Worm (Caenorhabditis elegans): ENCODE data around the gene srx-133.

DNA sequence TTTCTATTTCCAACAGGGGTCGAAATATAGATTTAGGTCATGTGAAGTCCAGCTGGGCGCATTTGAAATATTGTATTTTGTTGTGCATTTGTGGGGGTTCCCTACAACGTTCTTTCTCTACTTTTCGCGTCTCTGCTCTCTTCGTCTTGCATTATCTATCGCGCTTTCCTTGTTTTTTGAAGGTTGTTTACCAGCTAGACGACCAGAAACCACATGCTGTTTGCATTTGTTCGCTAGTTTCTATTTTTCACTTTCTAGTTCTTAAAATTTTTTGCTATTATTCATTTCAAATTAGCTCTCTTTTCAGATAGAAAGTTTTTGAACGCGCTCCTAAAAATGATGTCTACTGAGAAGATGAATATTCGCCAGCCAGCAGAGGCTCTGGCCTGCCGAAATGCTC is 9.0 kb upstream of the srx-133 start, which contains the start of gene F55B12.10:
- TF ChIP-seq T22C8.4 (GFP tag; IDR thresholded peaks at IDR 0.05) (no peak), tab-1 (GFP tag; IDR thresholded peaks at IDR 0.05) (no peak), ztf-29 (GFP tag; IDR thresholded peaks at IDR 0.05) (no peak), flt-1 (GFP tag; IDR thresholded peaks at IDR 0.05) (no peak), klf-2 (GFP tag; conservative IDR thresholded peaks at IDR 0.05) (no peak), cog-1 (tag; optimal IDR thresholded peaks at IDR 0.05) (no peak)

All from whole organism, midembryonic.